Fruit fly (Drosophila melanogaster): ENCODE data around the gene CG6712.

Gene CG6712

DNA sequence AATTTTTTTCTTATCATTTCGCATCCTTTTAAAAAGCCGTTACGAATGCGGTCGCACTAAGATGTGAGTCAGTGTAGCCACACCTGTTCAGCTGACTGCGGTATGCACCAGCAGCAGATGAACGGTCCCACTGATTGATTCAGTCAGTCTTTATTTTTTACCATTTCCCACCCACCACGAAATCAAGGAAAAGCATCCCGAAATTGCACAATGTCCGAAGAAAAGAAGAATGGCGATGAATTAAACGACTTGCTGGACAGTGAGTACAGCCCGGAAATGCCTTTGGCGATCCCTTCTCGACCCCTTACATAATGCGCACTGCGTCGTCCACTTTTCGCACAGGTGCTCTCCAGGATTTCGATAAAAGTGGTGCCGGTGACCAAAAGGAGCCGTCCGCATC is 2.7 kb downstream of the CG6712 start (continued):
- TF ChIP-seq CG8765 (GFP tag; IDR thresholded peaks at IDR 0.05) (no peak), Dek (tag; optimal IDR thresholded peaks at IDR 0.05) (no peak), Vsx1 (GFP tag; optimal IDR thresholded peaks at IDR 0.05) (no peak), CG14014 (GFP tag; IDR thresholded peaks at IDR 0.05) (no peak), bab2 (GFP tag; optimal IDR thresholded peaks at IDR 0.05) (no peak), CG10431 (GFP tag; optimal IDR thresholded peaks at IDR 0.05) (no peak), CG34224 (GFP tag; IDR thresholded peaks at IDR 0.05; ENCODE audit: partially characterized antibody) (no peak), mirr (GFP tag; optimal IDR thresholded peaks at IDR 0.05) (no peak), Taf1 (GFP tag; IDR thresholded peaks at IDR 0.05) (no peak), kah (GFP tag; optimal IDR thresholded peaks at IDR 0.05) (peak; percentile 0), Oli (tag; optimal IDR thresholded peaks at IDR 0.05) (no peak), jing (GFP tag; optimal IDR thresholded peaks at IDR 0.05) (no peak), CG13287 (GFP tag; IDR thresholded peaks at IDR 0.05; ENCODE audit: partially characterized antibody) (peak; percentile 46; the same call in 1 of the 2 replicates), NfI (GFP tag; optimal IDR thresholded peaks at IDR 0.05) (peak; percentile 7), Hmx (GFP tag; optimal IDR thresholded peaks at IDR 0.05) (no peak), exex (tag; optimal IDR thresholded peaks at IDR 0.05) (no peak), bcd (GFP tag; optimal IDR thresholded peaks at IDR 0.05) (no peak), E2f1 (GFP tag; IDR thresholded peaks at IDR 0.05) (no peak), Jarid2 (GFP tag; optimal IDR thresholded peaks at IDR 0.05) (peak; percentile 24), CG6765 (GFP tag; optimal IDR thresholded peaks at IDR 0.05) (no peak), Bteb2 (GFP tag; optimal IDR thresholded peaks at IDR 0.05) (no peak), CG17186 (GFP tag; optimal IDR thresholded peaks at IDR 0.05) (peak; percentile 33), CG11696 (GFP tag; IDR thresholded peaks at IDR 0.05) (no peak), slbo (GFP tag; IDR thresholded peaks at IDR 0.05) (no peak), CG15696 (tag; optimal IDR thresholded peaks at IDR 0.05) (no peak), tna (GFP tag; IDR thresholded peaks at IDR 0.05; ENCODE audit: partially characterized antibody) (peak; percentile 47; the same call in 1 of the 2 replicates), NFAT (GFP tag; IDR thresholded peaks at IDR 0.05) (no peak), Asciz (GFP tag; optimal IDR thresholded peaks at IDR 0.05) (no peak), CG3281 (GFP tag; optimal IDR thresholded peaks at IDR 0.05) (no peak), gsb (GFP tag; IDR thresholded peaks at IDR 0.05) (no peak), ab (GFP tag; optimal IDR thresholded peaks at IDR 0.05) (no peak), nerfin-2 (GFP tag; IDR thresholded peaks at IDR 0.05; ENCODE audit: partially characterized antibody) (no peak), Antp (GFP tag; optimal IDR thresholded peaks at IDR 0.05) (no peak), HLH3B (GFP tag; IDR thresholded peaks at IDR 0.05) (no peak), sens (GFP tag) (no peak), row (GFP tag; IDR thresholded peaks at IDR 0.05) (no peak; the same call in 2 of the 3 replicates), ara (GFP tag; IDR thresholded peaks at IDR 0.05) (no peak), vfl (GFP tag; optimal IDR thresholded peaks at IDR 0.05) (no peak), sisA (GFP tag; IDR thresholded peaks at IDR 0.05) (no peak), mam (GFP tag; optimal IDR thresholded peaks at IDR 0.05) (no peak), Usf (GFP tag; optimal IDR thresholded peaks at IDR 0.05) (no peak), gfzf (GFP tag; optimal IDR thresholded peaks at IDR 0.05) (peak; percentile 90), CG31224 (GFP tag; IDR thresholded peaks at IDR 0.05) (no peak), lab (GFP tag; optimal IDR thresholded peaks at IDR 0.05) (no peak), hkb (optimal IDR thresholded peaks at IDR 0.05) (no peak), hkb (GFP tag; IDR thresholded peaks at IDR 0.05) (0 out of 2 replicates have a peak, but pooled peaks have one; percentile 9), Max (GFP tag; optimal IDR thresholded peaks at IDR 0.05) (no peak), CG10267 (tag; optimal IDR thresholded peaks at IDR 0.05) (peak; percentile 58), Eip74EF (GFP tag; optimal IDR thresholded peaks at IDR 0.05) (no peak), Xrp1 (GFP tag; IDR thresholded peaks at IDR 0.05) (no peak), CG13296 (GFP tag; optimal IDR thresholded peaks at IDR 0.05) (no peak), CG2875 (GFP tag; optimal IDR thresholded peaks at IDR 0.05) (no peak)

Data from whole organism, embryonic.